Worm (Caenorhabditis elegans): ENCODE measurements around the gene F46H5.4.

DNA sequence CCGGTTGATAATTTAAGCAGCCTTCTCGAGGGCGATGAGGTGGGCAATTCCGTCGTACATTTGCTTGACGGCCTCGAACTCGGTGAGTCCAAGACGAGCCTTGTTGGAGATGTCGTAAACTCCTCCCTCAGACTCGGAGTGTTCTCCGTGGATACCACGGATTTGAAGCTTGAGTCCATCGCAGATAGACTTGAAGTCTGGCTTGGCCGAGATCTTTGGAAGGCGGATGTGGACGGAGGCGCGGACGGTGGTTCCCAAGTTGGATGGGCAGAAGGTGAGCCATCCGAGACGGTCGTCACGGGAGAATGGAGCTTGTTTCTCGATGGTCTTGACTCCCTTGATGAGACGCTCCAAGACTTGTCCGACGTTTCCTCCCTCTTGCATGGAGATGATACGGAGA, 23.5 kb downstream of the F46H5.4 start:
- TF ChIP-seq lin-39 (tag; optimal IDR thresholded peaks at IDR 0.05) (no peak), unc-62 (GFP tag; optimal IDR thresholded peaks at IDR 0.05) (no peak), nhr-237 (tag; optimal IDR thresholded peaks at IDR 0.05) (no peak), sea-2 (GFP tag; optimal IDR thresholded peaks at IDR 0.05) (no peak), pha-4 (tag; optimal IDR thresholded peaks at IDR 0.05) (no peak), ama-1 (optimal IDR thresholded peaks at IDR 0.05) (no peak), jun-1 (tag; optimal IDR thresholded peaks at IDR 0.05) (no peak), elt-2 (tag; optimal IDR thresholded peaks at IDR 0.05) (no peak), unc-39 (tag; optimal IDR thresholded peaks at IDR 0.05) (no peak), mdl-1 (tag; optimal IDR thresholded peaks at IDR 0.05) (no peak), egl-27 (tag; optimal IDR thresholded peaks at IDR 0.05) (no peak), nhr-11 (tag; optimal IDR thresholded peaks at IDR 0.05) (no peak), nhr-28 (tag; optimal IDR thresholded peaks at IDR 0.05) (no peak), elt-1 (tag; optimal IDR thresholded peaks at IDR 0.05) (no peak)
